Fruit fly (Drosophila melanogaster) whole organism, embryonic: ENCODE data around the gene CG14450.

Experiments used
- Atf3 ChIP-seq: fragments of 200-800 bp; sonication (Bioruptor generic); optimal IDR thresholded peaks from 3 replicates; lab custom pipeline; 2016; ENCODE audit warnings: missing biosample characterization, missing genetic modification characterization
- B-H2 ChIP-seq: fragments of 200-800 bp; sonication (Bioruptor generic); optimal IDR thresholded peaks from 2 replicates; lab custom pipeline; 2018; ENCODE audit warnings: missing biosample characterization, mild to moderate bottlenecking, missing genetic modification characterization
- Blimp-1 ChIP-seq: fragments of 200-800 bp; sonication (Bioruptor generic); optimal IDR thresholded peaks from 3 replicates; lab custom pipeline; 2018; ENCODE audit warnings: missing biosample characterization, missing genetic modification characterization, mild to moderate bottlenecking, moderate library complexity, missing genetic modification reagents
- CG10147 ChIP-seq: fragments of 200-800 bp; sonication (Bioruptor generic); optimal IDR thresholded peaks from 2 replicates; lab custom pipeline; 2019; ENCODE audit warnings: missing biosample characterization, mild to moderate bottlenecking, missing genetic modification characterization, moderate library complexity
- CG10267 ChIP-seq: fragments of 200-800 bp; sonication (Bioruptor generic); optimal IDR thresholded peaks from 2 replicates; lab custom pipeline; 2018; ENCODE audit warnings: missing biosample characterization, mild to moderate bottlenecking, missing genetic modification characterization, moderate library complexity
- CG11504 ChIP-seq: fragments of 200-800 bp; sonication (Bioruptor generic); optimal IDR thresholded peaks from 3 replicates; lab custom pipeline; 2019; ENCODE audit warnings: missing biosample characterization, mild to moderate bottlenecking, missing genetic modification characterization, moderate library complexity
- CG12155 ChIP-seq: fragments of 200-800 bp; sonication (Bioruptor generic); optimal IDR thresholded peaks from 3 replicates; lab custom pipeline; 2016; ENCODE audit warnings: missing biosample characterization, missing genetic modification characterization
- CG13287 ChIP-seq: fragments of 200-800 bp; sonication (Bioruptor generic); IDR thresholded peaks from 2 replicates; pipeline ENCODE4 v1.3.6; 2022; ENCODE audit warnings: missing biosample characterization, missing genetic modification characterization; ENCODE audit not compliant: partially characterized antibody
- CG14050 ChIP-seq: fragments of 200-800 bp; sonication (Bioruptor generic); IDR thresholded peaks from 3 replicates; pipeline ENCODE4 v1.3.6; 2022; ENCODE audit warnings: missing biosample characterization, missing genetic modification characterization
- CG14965 ChIP-seq: fragments of 200-800 bp; sonication (Bioruptor generic); optimal IDR thresholded peaks from 2 replicates; lab custom pipeline; 2016; ENCODE audit warnings: missing biosample characterization, missing genetic modification characterization, borderline replicate concordance
- CG15269 ChIP-seq: fragments of 200-800 bp; sonication (Bioruptor generic); optimal IDR thresholded peaks from 2 replicates; lab custom pipeline; 2018; ENCODE audit warnings: missing biosample characterization, mild to moderate bottlenecking, missing genetic modification characterization, moderate library complexity
- CG15601 ChIP-seq: fragments of 200-800 bp; sonication (Bioruptor generic); optimal IDR thresholded peaks from 3 replicates; lab custom pipeline; 2019; ENCODE audit warnings: missing biosample characterization, mild to moderate bottlenecking, missing genetic modification characterization, moderate library complexity
- CG1603 ChIP-seq: fragments of 200-800 bp; sonication (Bioruptor generic); optimal IDR thresholded peaks from 2 replicates; lab custom pipeline; 2019; ENCODE audit warnings: missing biosample characterization, mild to moderate bottlenecking, missing genetic modification characterization, moderate library complexity
- CG17385 ChIP-seq: fragments of 200-800 bp; sonication (Bioruptor generic); optimal IDR thresholded peaks from 3 replicates; lab custom pipeline; 2018; ENCODE audit warnings: missing biosample characterization, mild to moderate bottlenecking, missing genetic modification characterization
- CG17912 ChIP-seq: fragments of 200-800 bp; sonication (Bioruptor generic); optimal IDR thresholded peaks from 2 replicates; lab custom pipeline; 2018; ENCODE audit warnings: missing biosample characterization, mild to moderate bottlenecking, missing genetic modification characterization
- CG32532 ChIP-seq: fragments of 200-800 bp; sonication (Bioruptor generic); IDR thresholded peaks from 2 replicates; pipeline ENCODE4 v1.3.6; 2022; ENCODE audit warnings: missing biosample characterization, missing genetic modification characterization
- CG4707 ChIP-seq: fragments of 200-800 bp; sonication (Bioruptor generic); optimal IDR thresholded peaks from 2 replicates; lab custom pipeline; 2018; ENCODE audit warnings: missing biosample characterization, mild to moderate bottlenecking, missing genetic modification characterization, moderate library complexity
- CG5180 ChIP-seq: fragments of 200-800 bp; sonication (Bioruptor generic); optimal IDR thresholded peaks from 3 replicates; lab custom pipeline; 2017; ENCODE audit warnings: missing biosample characterization, missing genetic modification characterization, mild to moderate bottlenecking, moderate library complexity, missing genetic modification reagents
- CG6175 ChIP-seq: fragments of 200-800 bp; sonication (Bioruptor generic); IDR thresholded peaks from 3 replicates; pipeline ENCODE4 v1.3.6; 2022; ENCODE audit warnings: missing biosample characterization, missing genetic modification characterization
- CG6683 ChIP-seq: fragments of 200-800 bp; sonication (Bioruptor generic); optimal IDR thresholded peaks from 2 replicates; lab custom pipeline; 2017; ENCODE audit warnings: missing biosample characterization, mild to moderate bottlenecking, missing genetic modification characterization, missing genetic modification reagents
- CG9609 ChIP-seq: fragments of 200-800 bp; sonication (Bioruptor generic); optimal IDR thresholded peaks from 3 replicates; lab custom pipeline; 2016; ENCODE audit warnings: missing biosample characterization, missing genetic modification characterization
- D ChIP-seq, 2 experiments: fragments of 200-800 bp in 1 of 2; fragments of >200 bp in 1 of 2; sonication (Bioruptor generic) in 1 of 2; optimal IDR thresholded peaks; 2 replicates in 1 of 2; 3 replicates in 1 of 2; lab custom pipeline; 2017; ENCODE audit warnings: mild to moderate bottlenecking in 1 of 2, missing biosample characterization in 1 of 2, missing genetic modification characterization in 1 of 2, missing genetic modification reagents in 1 of 2
- Deaf1 ChIP-seq: fragments of 200-800 bp; optimal IDR thresholded peaks from 3 replicates; lab custom pipeline; 2019; ENCODE audit warnings: missing biosample characterization, mild to moderate bottlenecking, missing genetic modification characterization, moderate library complexity
- Hr39 ChIP-seq: fragments of >200 bp; optimal IDR thresholded peaks from 2 replicates; lab custom pipeline; 2017
- Hr51 ChIP-seq, 2 experiments: fragments of 200-800 bp; sonication (Bioruptor generic); optimal IDR thresholded peaks; 2 replicates in 1 of 2; 3 replicates in 1 of 2; lab custom pipeline; 2016 to 2018; ENCODE audit warnings: missing biosample characterization in 2 of 2, missing genetic modification characterization in 2 of 2, mild to moderate bottlenecking in 1 of 2, moderate library complexity in 1 of 2
- Jarid2 ChIP-seq: fragments of 200-800 bp; sonication (Bioruptor generic); optimal IDR thresholded peaks from 3 replicates; lab custom pipeline; 2017; ENCODE audit warnings: mild to moderate bottlenecking, missing biosample characterization, missing genetic modification reagents, missing genetic modification characterization
- Lim3 ChIP-seq: fragments of 200-800 bp; sonication (Bioruptor generic); IDR thresholded peaks from 2 replicates; pipeline ENCODE4 v1.3.6; 2022; ENCODE audit warnings: missing biosample characterization, missing genetic modification characterization
- MESR4 ChIP-seq: fragments of 200-800 bp; sonication (Bioruptor generic); optimal IDR thresholded peaks from 2 replicates; lab custom pipeline; 2018; ENCODE audit warnings: missing biosample characterization, mild to moderate bottlenecking, missing genetic modification characterization, moderate library complexity
- MTF-1 ChIP-seq: fragments of 200-800 bp; sonication (Bioruptor generic); optimal IDR thresholded peaks from 2 replicates; lab custom pipeline; 2018; ENCODE audit warnings: missing biosample characterization, mild to moderate bottlenecking, missing genetic modification characterization, borderline replicate concordance
- Mes4 ChIP-seq: fragments of 200-800 bp; sonication (Bioruptor generic); optimal IDR thresholded peaks from 2 replicates; lab custom pipeline; 2016; ENCODE audit warnings: missing biosample characterization, missing genetic modification characterization
- Pdp1 ChIP-seq, 2 experiments: fragments of 200-800 bp; sonication (Bioruptor generic); optimal IDR thresholded peaks; 3 replicates each; lab custom pipeline; 2016; ENCODE audit warnings: missing biosample characterization in 2 of 2, missing genetic modification characterization in 2 of 2, mild to moderate bottlenecking in 1 of 2, moderate library complexity in 1 of 2
- Six4 ChIP-seq: fragments of 200-800 bp; sonication (Bioruptor generic); optimal IDR thresholded peaks from 2 replicates; lab custom pipeline; 2016; ENCODE audit warnings: missing biosample characterization, missing genetic modification characterization
- Trl ChIP-seq, 3 experiments: fragments of >200 bp in 2 of 3; fragments of 200-800 bp in 1 of 3; sonication (Bioruptor generic) in 1 of 3; optimal IDR thresholded peaks; 2 replicates in 1 of 3; 3 replicates in 2 of 3; lab custom pipeline; 2016 to 2017; ENCODE audit warnings: missing biosample characterization in 1 of 3, missing genetic modification characterization in 1 of 3
- YL-1 ChIP-seq: fragments of 200-800 bp; sonication (Bioruptor generic); optimal IDR thresholded peaks from 3 replicates; lab custom pipeline; 2017; ENCODE audit warnings: missing biosample characterization, mild to moderate bottlenecking, missing genetic modification characterization
- bbx ChIP-seq: fragments of 200-800 bp; sonication (Bioruptor generic); IDR thresholded peaks from 2 replicates; pipeline ENCODE4 v1.3.6; 2022; ENCODE audit warnings: missing biosample characterization, missing genetic modification characterization; ENCODE audit not compliant: partially characterized antibody
- bcd ChIP-seq: fragments of 200-800 bp; sonication (Bioruptor generic); optimal IDR thresholded peaks from 2 replicates; lab custom pipeline; 2017; ENCODE audit warnings: missing biosample characterization, mild to moderate bottlenecking, missing genetic modification characterization
- cad ChIP-seq: fragments of >200 bp; optimal IDR thresholded peaks from 2 replicates; lab custom pipeline; 2017; ENCODE audit warnings: missing biosample characterization, missing genetic modification characterization
- cg ChIP-seq: fragments of 200-800 bp; sonication (Bioruptor generic); optimal IDR thresholded peaks from 3 replicates; lab custom pipeline; 2019; ENCODE audit warnings: missing biosample characterization, mild to moderate bottlenecking, missing genetic modification characterization, moderate library complexity
- chinmo ChIP-seq: fragments of 200-800 bp; sonication (Bioruptor generic); IDR thresholded peaks from 4 replicates; pipeline ENCODE4 v1.3.6; 2022; ENCODE audit warnings: missing biosample characterization, missing genetic modification characterization; ENCODE audit not compliant: partially characterized antibody
- crc ChIP-seq: fragments of 200-800 bp; sonication (Bioruptor generic); optimal IDR thresholded peaks from 2 replicates; lab custom pipeline; 2016; ENCODE audit warnings: missing biosample characterization, missing genetic modification characterization
- crol ChIP-seq: fragments of 200-800 bp; sonication (Bioruptor generic); IDR thresholded peaks from 2 replicates; pipeline ENCODE4 v1.3.6; 2022; ENCODE audit warnings: missing biosample characterization, missing genetic modification characterization
- crp ChIP-seq, 2 experiments: fragments of 200-800 bp; sonication (Bioruptor generic); optimal IDR thresholded peaks; 2 replicates in 1 of 2; 3 replicates in 1 of 2; lab custom pipeline; 2017; ENCODE audit warnings: missing biosample characterization in 2 of 2, missing genetic modification characterization in 2 of 2, mild to moderate bottlenecking in 1 of 2, moderate library complexity in 1 of 2
- emc ChIP-seq: fragments of 200-800 bp; sonication (Bioruptor generic); optimal IDR thresholded peaks from 2 replicates; lab custom pipeline; 2016; ENCODE audit warnings: missing biosample characterization, missing genetic modification characterization
- gt ChIP-seq: fragments of 200-800 bp; sonication (Bioruptor generic); IDR thresholded peaks from 2 replicates; pipeline ENCODE4 v1.3.6; 2022; ENCODE audit warnings: missing biosample characterization, missing genetic modification characterization
- ind ChIP-seq: fragments of 200-800 bp; sonication (Bioruptor generic); optimal IDR thresholded peaks from 3 replicates; lab custom pipeline; 2016; ENCODE audit warnings: missing biosample characterization, missing genetic modification characterization
- insv ChIP-seq, 2 experiments: fragments of 200-800 bp; sonication (Bioruptor generic); optimal IDR thresholded peaks; 3 replicates each; lab custom pipeline; 2016 to 2018; ENCODE audit warnings: missing biosample characterization in 2 of 2, missing genetic modification characterization in 2 of 2
- lola ChIP-seq, 3 experiments: fragments of >200 bp in 2 of 3; fragments of 200-800 bp in 1 of 3; sonication (Bioruptor generic) in 1 of 3; optimal IDR thresholded peaks; 2 replicates each; lab custom pipeline; 2017 to 2019; ENCODE audit warnings: missing biosample characterization in 3 of 3, missing genetic modification characterization in 3 of 3, mild to moderate bottlenecking in 1 of 3, moderate library complexity in 1 of 3
- pho ChIP-seq: fragments of 200-800 bp; sonication (Bioruptor generic); optimal IDR thresholded peaks from 2 replicates; lab custom pipeline; 2016; ENCODE audit warnings: missing biosample characterization, missing genetic modification characterization
- zf30C ChIP-seq: fragments of 200-800 bp; sonication (Bioruptor generic); optimal IDR thresholded peaks from 3 replicates; lab custom pipeline; 2018; ENCODE audit warnings: missing biosample characterization, mild to moderate bottlenecking, missing genetic modification characterization

The CG14450 gene

DNA sequence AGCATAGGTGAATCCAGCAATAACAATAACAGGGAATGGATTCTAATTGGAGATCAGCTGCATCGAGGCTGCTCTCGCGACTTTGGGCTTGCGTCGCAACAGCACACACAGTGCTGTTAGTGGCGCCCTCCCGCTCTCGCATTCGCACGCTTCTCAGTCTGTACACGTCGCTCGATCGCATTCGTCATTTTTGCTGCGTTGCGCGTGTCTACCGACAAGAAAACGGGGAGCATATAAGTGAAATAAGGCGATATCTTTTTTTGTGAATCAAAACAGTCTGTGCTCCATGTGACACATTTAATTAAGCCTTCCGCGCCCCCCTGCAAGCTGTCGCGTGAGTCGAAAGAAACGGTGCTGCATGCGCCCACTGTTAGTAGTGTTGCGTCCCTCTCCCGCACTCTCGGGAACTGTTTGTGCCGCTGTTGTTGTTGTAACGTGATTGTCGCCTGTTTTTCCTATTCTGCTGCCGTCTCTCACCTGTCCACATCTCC is 45.8 kb upstream of the CG14450 start (continued):
- TF ChIP-seq cad (GFP tag; lab: Kevin White, UChicago) (no peak), bcd (GFP tag; lab: Kevin White, UChicago) (no peak), bbx (0 out of 2 replicates have a peak, but pooled peaks have one; percentile 43), crp (GFP tag; optimal IDR thresholded peaks at IDR 0.05; lab: Kevin White, UChicago) (peak in 1 of 2 experiments; percentile 39), crc (GFP tag; lab: Kevin White, UChicago) (no peak), Hr39 (lab: Kevin White, UChicago) (no peak), CG14965 (GFP tag; lab: Kevin White, UChicago) (no peak), CG10147 (GFP tag; lab: Kevin White, UChicago) (no peak), YL-1 (GFP tag; lab: Kevin White, UChicago) (peak; percentile 51), Jarid2 (peak; percentile 84), CG32532 (GFP tag; lab: Robert Waterston, UW) (peak; percentile 19; the same call in 1 of the 2 replicates), zf30C (no peak), CG1603 (tag; lab: Kevin White, UChicago) (peak; percentile 33), CG10267 (no peak), ind (GFP tag; lab: Kevin White, UChicago) (no peak), Blimp-1 (GFP tag; lab: Kevin White, UChicago) (no peak), gt (GFP tag; lab: Robert Waterston, UW) (no peak), insv (GFP tag; optimal IDR thresholded peaks at IDR 0.05; lab: Kevin White, UChicago) (peak; percentile 64 to 94), CG15269 (tag; lab: Kevin White, UChicago) (no peak), MESR4 (peak; percentile 42), CG5180 (peak; percentile 36), CG17385 (GFP tag; lab: Kevin White, UChicago) (no peak), lola (GFP tag; optimal IDR thresholded peaks at IDR 0.05; lab: Kevin White, UChicago) (no peak), chinmo (GFP tag; lab: Robert Waterston, UW) (peak; percentile 92; the same call in 3 of the 4 replicates), CG12155 (peak; percentile 2), crol (peak; percentile 84), CG15601 (tag; lab: Kevin White, UChicago) (no peak), pho (GFP tag; lab: Kevin White, UChicago) (no peak), cg (GFP tag; lab: Kevin White, UChicago) (peak; percentile 9), emc (GFP tag; lab: Kevin White, UChicago) (no peak), B-H2 (GFP tag; lab: Kevin White, UChicago) (no peak), Lim3 (GFP tag; lab: Robert Waterston, UW) (0 out of 2 replicates have a peak, but pooled peaks have one; percentile 32), CG13287 (peak; percentile 19; the same call in 1 of the 2 replicates), D (optimal IDR thresholded peaks at IDR 0.05; lab: Kevin White, UChicago) (peak; percentile 15), D (GFP tag; optimal IDR thresholded peaks at IDR 0.05; lab: Kevin White, UChicago) (no peak), CG17912 (GFP tag; lab: Kevin White, UChicago) (no peak), Trl (optimal IDR thresholded peaks at IDR 0.05; lab: Kevin White, UChicago) (peak; percentile 33 to 50), Trl (GFP tag; optimal IDR thresholded peaks at IDR 0.05; lab: Kevin White, UChicago) (no peak), CG6683 (GFP tag; lab: Kevin White, UChicago) (no peak), Mes4 (GFP tag; lab: Kevin White, UChicago) (no peak)
- TF ChIP-seq, all 482 proteins: peak for 43

DNA sequence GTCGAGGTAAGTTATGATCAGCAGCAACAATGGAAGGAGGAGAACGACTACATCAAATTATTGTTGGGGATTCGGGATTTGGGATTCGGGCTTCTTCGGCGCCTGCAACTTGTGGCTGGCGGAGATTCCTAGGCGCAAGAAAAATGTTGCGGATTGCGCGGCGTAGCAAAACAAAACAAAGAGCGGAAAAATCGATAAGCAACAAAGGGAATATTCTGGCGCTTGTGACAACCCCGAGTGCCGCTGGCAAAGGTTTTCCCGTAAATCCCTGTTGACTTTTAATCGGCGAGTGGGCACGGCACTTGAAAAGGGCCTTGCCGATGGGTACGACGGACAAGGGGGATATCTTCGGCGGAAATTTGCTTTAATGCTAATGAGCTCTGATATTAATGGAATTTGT is 22.4 kb upstream of the CG14450 start:
- no peak for TF ChIP-seq CG4707 (GFP tag; lab: Kevin White, UChicago)
- TF ChIP-seq CG9609 (GFP tag; lab: Kevin White, UChicago), result no peak
- no peak for TF ChIP-seq Six4 (GFP tag; lab: Kevin White, UChicago)
- TF ChIP-seq Pdp1 (GFP tag; optimal IDR thresholded peaks at IDR 0.05; lab: Kevin White, UChicago), result no peak
- no peak for TF ChIP-seq MTF-1 (GFP tag; lab: Kevin White, UChicago)
- TF ChIP-seq CG14050 (GFP tag; lab: Robert Waterston, UW), result no peak
- peak; percentile 66 for TF ChIP-seq CG11504 (tag; lab: Kevin White, UChicago)
- no peak for TF ChIP-seq Atf3 (GFP tag; lab: Kevin White, UChicago)
- peak; percentile 3 for TF ChIP-seq Deaf1 (tag; lab: Kevin White, UChicago)
- TF ChIP-seq Hr51 (GFP tag; optimal IDR thresholded peaks at IDR 0.05; lab: Kevin White, UChicago), result peak in 1 of 2 experiments; percentile 5
- TF ChIP-seq CG6175 (GFP tag; lab: Robert Waterston, UW), result no peak
